Worm (Caenorhabditis elegans): Measurements from ENCODE around the gene rars-1.
"Not testable (repeated sequence)": the region's sequence is repeated elsewhere in the genome, so short reads cannot be mapped to it uniquely, and the experiment has no call there.

Gene rars-1

ce11 chrIII:4932203-4932699, 15.3 kb upstream of the rars-1 start, which contains the start of the genes C26E6.12 and eri-9:
TSS of gene C26E6.12 (minus strand) at chrIII:4932253.
TSS of gene eri-9 (plus strand) at chrIII:4932450.
- TF ChIP-seq unc-62 (GFP tag; optimal IDR thresholded peaks at IDR 0.05): no peak

- no peak for TF ChIP-seq unc-62 (GFP tag; optimal IDR thresholded peaks at IDR 0.05)
Observed at ce11 chrIII:4930154-4930679, 13.2 kb upstream of the rars-1 start, which contains the start of gene set-2. TSS of gene set-2 (minus strand) at chrIII:4930204.

ce11 chrIII:4924134-4924533, 7.2 kb upstream of the rars-1 start:
- TF ChIP-seq unc-62 (GFP tag; optimal IDR thresholded peaks at IDR 0.05): no peak

ce11 chrIII:4922020-4922419, 5.0 kb upstream of the rars-1 start, which contains the start of gene mmab-1:
TSS of gene mmab-1 (minus strand) at chrIII:4922114.
- not testable (repeated sequence) for TF ChIP-seq unc-62 (GFP tag; optimal IDR thresholded peaks at IDR 0.05)

- no peak for TF ChIP-seq unc-62 (GFP tag; optimal IDR thresholded peaks at IDR 0.05)
Observed at ce11 chrIII:4920221-4920620, 3.2 kb upstream of the rars-1 start, which contains the start of gene ula-1. TSS of gene ula-1 (minus strand) at chrIII:4920321.

ce11 chrIII:4918906-4919305, 1.9 kb upstream of the rars-1 start:
- no peak for TF ChIP-seq unc-62 (GFP tag; optimal IDR thresholded peaks at IDR 0.05)

- no peak for TF ChIP-seq unc-62 (GFP tag; optimal IDR thresholded peaks at IDR 0.05)
Observed at ce11 chrIII:4917960-4918712, 1.2 kb upstream of the rars-1 start, which contains the start of gene rpb-8. TSS of gene rpb-8 (minus strand) at chrIII:4918008.

ce11 chrIII:4913736-4914135, 3.2 kb downstream of the rars-1 start:
- no peak for TF ChIP-seq unc-62 (GFP tag; optimal IDR thresholded peaks at IDR 0.05)

ce11 chrIII:4912317-4912716, 4.7 kb downstream of the rars-1 start, which contains the start of the genes F26F4.9 and cee-1:
TSS of gene F26F4.9 (minus strand) at chrIII:4912521.
TSS of gene cee-1 (plus strand) at chrIII:4912699.
- no peak for TF ChIP-seq unc-62 (GFP tag; optimal IDR thresholded peaks at IDR 0.05)

- no peak for TF ChIP-seq unc-62 (GFP tag; optimal IDR thresholded peaks at IDR 0.05)
Observed at ce11 chrIII:4910956-4911355, 6.0 kb downstream of the rars-1 start, which contains the start of gene F26F4.2. TSS of gene F26F4.2 (plus strand) at chrIII:4911256.

ce11 chrIII:4909938-4910337, 7.0 kb downstream of the rars-1 start, which contains the start of gene F26F4.12:
TSS of gene F26F4.12 (minus strand) at chrIII:4910038.
- TF ChIP-seq unc-62 (GFP tag; optimal IDR thresholded peaks at IDR 0.05): no peak

- TF ChIP-seq unc-62 (GFP tag; optimal IDR thresholded peaks at IDR 0.05): no peak
Observed at ce11 chrIII:4906896-4907295, 10.1 kb downstream of the rars-1 start, which contains the start of gene rom-1. TSS of gene rom-1 (plus strand) at chrIII:4907196.

ce11 chrIII:4906365-4906764, 10.6 kb downstream of the rars-1 start:
- no peak for TF ChIP-seq unc-62 (GFP tag; optimal IDR thresholded peaks at IDR 0.05)

- no peak for TF ChIP-seq unc-62 (GFP tag; optimal IDR thresholded peaks at IDR 0.05)
Observed at ce11 chrIII:4905405-4905804, 11.6 kb downstream of the rars-1 start, which contains the start of gene F26F4.8. TSS of gene F26F4.8 (minus strand) at chrIII:4905473.

ce11 chrIII:4903784-4904183, 13.2 kb downstream of the rars-1 start, which contains the start of gene kbp-2:
TSS of gene kbp-2 (minus strand) at chrIII:4903884.
- TF ChIP-seq unc-62 (GFP tag; optimal IDR thresholded peaks at IDR 0.05): no peak

ce11 chrIII:4900260-4900659, 16.7 kb downstream of the rars-1 start, which contains the start of gene tag-340:
TSS of gene tag-340 (plus strand) at chrIII:4900508.
- no peak for TF ChIP-seq unc-62 (GFP tag; optimal IDR thresholded peaks at IDR 0.05)
